Worm (Caenorhabditis elegans) whole organism, L3 larva: Measurements from ENCODE around the gene F22B5.10.
A peak's percentile ranks its signal among the peaks of the same experiment; 100 is the strongest.

ENCODE experiments used
- R02D3.7 ChIP-seq: fragments of 150-350 bp; optimal IDR thresholded peaks from 2 replicates; lab custom pipeline; 2014; ENCODE audit warnings: missing biosample characterization, missing genetic modification characterization
- aly-2 ChIP-seq: fragments of 150-350 bp; optimal IDR thresholded peaks from 2 replicates; lab custom pipeline; 2014; ENCODE audit warnings: missing biosample characterization, missing genetic modification characterization
- ama-1 ChIP-seq: fragments of 150-350 bp; optimal IDR thresholded peaks from 2 replicates; lab custom pipeline; 2018
- ceh-16 ChIP-seq: sonication (generic microtip); optimal IDR thresholded peaks from 2 replicates; lab custom pipeline; 2017; ENCODE audit warnings: missing biosample characterization, missing genetic modification characterization
- ceh-28 ChIP-seq: fragments of 150-350 bp; optimal IDR thresholded peaks from 2 replicates; lab custom pipeline; 2014; ENCODE audit warnings: missing biosample characterization, missing genetic modification reagents, missing genetic modification characterization
- ceh-9 ChIP-seq: sonication (generic microtip); optimal IDR thresholded peaks from 2 replicates; lab custom pipeline; 2018; ENCODE audit warnings: missing biosample characterization, missing genetic modification characterization
- daf-12 ChIP-seq: fragments of 150-350 bp; optimal IDR thresholded peaks from 2 replicates; lab custom pipeline; 2014; ENCODE audit warnings: missing biosample characterization, missing genetic modification reagents, missing genetic modification characterization
- egl-27 ChIP-seq: sonication (generic microtip); optimal IDR thresholded peaks from 4 replicates; lab custom pipeline; 2017; ENCODE audit warnings: missing biosample characterization, missing genetic modification reagents, missing genetic modification characterization
- egl-5 ChIP-seq: fragments of 150-350 bp; optimal IDR thresholded peaks from 2 replicates; lab custom pipeline; 2017; ENCODE audit warnings: missing biosample characterization, missing genetic modification reagents, missing genetic modification characterization, inconsistent platforms
- elt-1 ChIP-seq: fragments of 150-350 bp; optimal IDR thresholded peaks from 2 replicates; lab custom pipeline; 2014; ENCODE audit warnings: missing biosample characterization, missing genetic modification characterization
- elt-2 ChIP-seq: sonication (generic microtip); optimal IDR thresholded peaks from 2 replicates; lab custom pipeline; 2016; ENCODE audit warnings: missing genetic modification reagents, mild to moderate bottlenecking, missing genetic modification characterization, missing compliant biosample characterization
- elt-3 ChIP-seq, 3 experiments: fragments of 150-350 bp in 1 of 3; sonication (generic microtip) in 2 of 3; optimal IDR thresholded peaks; 2 replicates in 2 of 3; 4 replicates in 1 of 3; lab custom pipeline; 2014 to 2017; ENCODE audit warnings: missing biosample characterization in 3 of 3, missing genetic modification characterization in 3 of 3
- eor-1 ChIP-seq, 2 experiments: fragments of 150-350 bp; optimal IDR thresholded peaks; 2 replicates each; lab custom pipeline; 2014 to 2018; ENCODE audit warnings: missing biosample characterization in 2 of 2, missing genetic modification characterization in 2 of 2
- fkh-10 ChIP-seq: sonication (generic microtip); optimal IDR thresholded peaks from 2 replicates; lab custom pipeline; 2017; ENCODE audit warnings: missing biosample characterization, missing genetic modification reagents, missing genetic modification characterization
- fos-1 ChIP-seq: fragments of 150-350 bp; optimal IDR thresholded peaks from 2 replicates; lab custom pipeline; 2014; ENCODE audit warnings: missing biosample characterization, missing genetic modification characterization
- hmg-11 ChIP-seq: sonication (generic microtip); optimal IDR thresholded peaks from 2 replicates; lab custom pipeline; 2016; ENCODE audit warnings: missing genetic modification characterization, missing compliant biosample characterization
- lin-15B ChIP-seq: fragments of 150-350 bp; optimal IDR thresholded peaks from 2 replicates; lab custom pipeline; 2014; ENCODE audit warnings: missing biosample characterization, missing genetic modification characterization
- lin-39 ChIP-seq: fragments of 150-350 bp; optimal IDR thresholded peaks from 2 replicates; lab custom pipeline; 2018; ENCODE audit warnings: missing biosample characterization, missing genetic modification reagents, missing genetic modification characterization
- lsy-12 ChIP-seq: sonication (generic microtip); optimal IDR thresholded peaks from 2 replicates; lab custom pipeline; 2016; ENCODE audit warnings: mild to moderate bottlenecking, missing genetic modification characterization, missing compliant biosample characterization
- mdl-1 ChIP-seq: fragments of 150-350 bp; optimal IDR thresholded peaks from 2 replicates; lab custom pipeline; 2014; ENCODE audit warnings: missing biosample characterization, missing genetic modification characterization
- mml-1 ChIP-seq: fragments of 150-350 bp; sonication (generic microtip); optimal IDR thresholded peaks from 3 replicates; lab custom pipeline; 2014; ENCODE audit warnings: missing biosample characterization, missing genetic modification characterization
- nfya-1 ChIP-seq: sonication (generic microtip); optimal IDR thresholded peaks from 2 replicates; lab custom pipeline; 2017; ENCODE audit warnings: missing genetic modification characterization, mild to moderate bottlenecking, missing compliant biosample characterization, antibody characterized with exemption, moderate library complexity; ENCODE audit not compliant: insufficient read depth
- nhr-11 ChIP-seq: fragments of 150-350 bp; optimal IDR thresholded peaks from 2 replicates; lab custom pipeline; 2014; ENCODE audit warnings: missing biosample characterization, missing genetic modification characterization
- nhr-12 ChIP-seq: fragments of 150-350 bp; optimal IDR thresholded peaks from 2 replicates; lab custom pipeline; 2014; ENCODE audit warnings: missing biosample characterization, missing genetic modification characterization
- nhr-23 ChIP-seq: fragments of 150-350 bp; optimal IDR thresholded peaks from 2 replicates; lab custom pipeline; 2014; ENCODE audit warnings: missing biosample characterization, missing genetic modification reagents, missing genetic modification characterization
- nhr-237 ChIP-seq: fragments of 150-350 bp; optimal IDR thresholded peaks from 2 replicates; lab custom pipeline; 2014; ENCODE audit warnings: missing biosample characterization, missing genetic modification characterization
- nhr-25 ChIP-seq: sonication (generic microtip); optimal IDR thresholded peaks from 2 replicates; lab custom pipeline; 2017; ENCODE audit warnings: missing biosample characterization, missing genetic modification characterization
- nhr-28 ChIP-seq: fragments of 150-350 bp; optimal IDR thresholded peaks from 2 replicates; lab custom pipeline; 2014; ENCODE audit warnings: missing biosample characterization, missing genetic modification characterization
- nhr-43 ChIP-seq: sonication (generic microtip); optimal IDR thresholded peaks from 2 replicates; lab custom pipeline; 2016; ENCODE audit warnings: mild to moderate bottlenecking, missing genetic modification characterization, missing compliant biosample characterization; ENCODE audit not compliant: poor library complexity, severe bottlenecking
- nhr-76 ChIP-seq: fragments of 150-350 bp; sonication (generic microtip); optimal IDR thresholded peaks from 5 replicates; lab custom pipeline; 2014; ENCODE audit warnings: missing biosample characterization, missing genetic modification characterization
- nhr-77 ChIP-seq: fragments of 150-350 bp; optimal IDR thresholded peaks from 2 replicates; lab custom pipeline; 2014; ENCODE audit warnings: missing biosample characterization, missing genetic modification characterization
- pha-4 ChIP-seq: fragments of 150-350 bp; optimal IDR thresholded peaks from 2 replicates; lab custom pipeline; 2014; ENCODE audit warnings: missing biosample characterization, missing genetic modification reagents, missing genetic modification characterization
- pqm-1 ChIP-seq: fragments of 150-350 bp; optimal IDR thresholded peaks from 2 replicates; lab custom pipeline; 2017; ENCODE audit warnings: missing biosample characterization, missing genetic modification characterization, inconsistent platforms
- sea-2 ChIP-seq: fragments of 150-350 bp; sonication (generic microtip); optimal IDR thresholded peaks from 4 replicates; lab custom pipeline; 2014; ENCODE audit warnings: missing biosample characterization, missing genetic modification reagents, missing genetic modification characterization
- skn-1 ChIP-seq: fragments of 150-350 bp; optimal IDR thresholded peaks from 2 replicates; lab custom pipeline; 2014; ENCODE audit warnings: missing biosample characterization, missing genetic modification characterization
- tbx-2 ChIP-seq: sonication (generic microtip); optimal IDR thresholded peaks from 2 replicates; lab custom pipeline; 2016; ENCODE audit warnings: mild to moderate bottlenecking, missing genetic modification characterization, missing compliant biosample characterization
- unc-39 ChIP-seq: sonication (generic microtip); optimal IDR thresholded peaks from 4 replicates; lab custom pipeline; 2017; ENCODE audit warnings: missing biosample characterization, missing genetic modification characterization
- unc-62 ChIP-seq: fragments of 150-350 bp; sonication (generic microtip); optimal IDR thresholded peaks from 4 replicates; lab custom pipeline; 2014; ENCODE audit warnings: missing biosample characterization, missing genetic modification reagents, missing genetic modification characterization
- ztf-4 ChIP-seq: fragments of 150-350 bp; optimal IDR thresholded peaks from 2 replicates; lab custom pipeline; 2014; ENCODE audit warnings: missing biosample characterization, missing genetic modification characterization

F22B5.10 gene

ce11 chrII:8456094-8456493 is 10.9 kb upstream of the F22B5.10 start, which contains the start of gene F22B5.6:
F22B5.6 (minus strand) TSS chrII:8456194.
- no peak for TF ChIP-seq skn-1 (tag; lab: Kevin White, UChicago)
- TF ChIP-seq unc-62, result no peak
- no peak for TF ChIP-seq daf-12 (tag; lab: Kevin White, UChicago)
- no peak for TF ChIP-seq sea-2 (GFP tag; lab: Kevin White, UChicago)
- TF ChIP-seq fos-1 (tag; lab: Kevin White, UChicago), result no peak

ce11 chrII:8456681-8457389 is 10.1 kb upstream of the F22B5.10 start:
- TF ChIP-seq pqm-1 (tag; lab: Kevin White, UChicago) (no peak), elt-3 (tag; optimal IDR thresholded peaks at IDR 0.05; lab: Kevin White, UChicago) (no peak), nhr-237 (tag; lab: Kevin White, UChicago) (no peak), skn-1 (tag; lab: Kevin White, UChicago) (no peak), nhr-28 (tag; lab: Kevin White, UChicago) (no peak), pha-4 (tag; lab: Kevin White, UChicago) (no peak), mdl-1 (tag; lab: Kevin White, UChicago) (no peak), fkh-10 (GFP tag; lab: Kevin White, UChicago) (no peak), unc-39 (tag; lab: Kevin White, UChicago) (no peak), tbx-2 (no peak), nhr-23 (no peak), lin-39 (no peak)

ce11 chrII:8457438-8457837 is 9.5 kb upstream of the F22B5.10 start, which contains the start of gene zyg-9:
zyg-9 (plus strand) TSS chrII:8457818.
- peak; percentile 54 for TF ChIP-seq lin-39
- no peak for TF ChIP-seq daf-12 (tag; lab: Kevin White, UChicago)
- no peak for TF ChIP-seq mdl-1 (tag; lab: Kevin White, UChicago)
- peak; percentile 39 for TF ChIP-seq nfya-1 (tag; lab: Kevin White, UChicago)
- TF ChIP-seq egl-5 (tag; lab: Kevin White, UChicago), result no peak
- peak; percentile 20 for TF ChIP-seq pha-4 (tag; lab: Kevin White, UChicago)
- peak; percentile 14 for TF ChIP-seq nhr-23
- no peak for TF ChIP-seq mml-1 (tag; lab: Kevin White, UChicago)
- no peak for TF ChIP-seq egl-27 (tag; lab: Kevin White, UChicago)
- TF ChIP-seq hmg-11, result peak; percentile 33
- no peak for TF ChIP-seq ceh-16 (tag; lab: Kevin White, UChicago)
- peak; percentile 34 for TF ChIP-seq lin-15B
- TF ChIP-seq fkh-10 (GFP tag; lab: Kevin White, UChicago), result no peak
- no peak for TF ChIP-seq R02D3.7
- TF ChIP-seq ceh-28, result peak; percentile 32
- TF ChIP-seq nhr-12 (tag; lab: Kevin White, UChicago), result no peak
- no peak for TF ChIP-seq nhr-11 (tag; lab: Kevin White, UChicago)
- TF ChIP-seq nhr-77 (tag; lab: Kevin White, UChicago), result no peak
- no peak for TF ChIP-seq ceh-9 (tag; lab: Kevin White, UChicago)
- TF ChIP-seq elt-1, result no peak
- TF ChIP-seq eor-1 (tag; optimal IDR thresholded peaks at IDR 0.05; lab: Kevin White, UChicago), result no peak

- peak; percentile 6 for TF ChIP-seq nhr-43 (tag; lab: Kevin White, UChicago)
- no peak for TF ChIP-seq lsy-12
- peak; percentile 56 for TF ChIP-seq pha-4 (tag; lab: Kevin White, UChicago)
- TF ChIP-seq ceh-9 (tag; lab: Kevin White, UChicago), result no peak
- peak; percentile 52 for TF ChIP-seq nhr-23
- TF ChIP-seq nhr-76 (tag; lab: Kevin White, UChicago), result no peak
- peak; percentile 22 for TF ChIP-seq elt-2 (tag; lab: Kevin White, UChicago)
- no peak for TF ChIP-seq fkh-10 (GFP tag; lab: Kevin White, UChicago)
- no peak for TF ChIP-seq nhr-25 (tag; lab: Kevin White, UChicago)
- peak; percentile 8 for TF ChIP-seq lin-15B
- no peak for TF ChIP-seq nhr-77 (tag; lab: Kevin White, UChicago)
- no peak for TF ChIP-seq ztf-4 (tag; lab: Kevin White, UChicago)
- no peak for TF ChIP-seq ama-1 (lab: Kevin White, UChicago)
- no peak for TF ChIP-seq aly-2 (tag; lab: Kevin White, UChicago)
Measured at ce11 chrII:8464448-8464898, 2.5 kb upstream of the F22B5.10 start, which contains the start of gene fars-3. fars-3 (plus strand) TSS chrII:8464848.
